Worm (Caenorhabditis elegans) whole organism, midembryonic: Measurements from ENCODE around the gene toca-2.

Source experiments
- flt-1 ChIP-seq: fragments of 200-800 bp; sonication (Bioruptor generic); IDR thresholded peaks from 2 replicates; pipeline ENCODE4 v1.3.6; 2022; ENCODE audit warnings: missing genetic modification characterization, missing compliant biosample characterization
- med-1 ChIP-seq: sonication (generic microtip); optimal IDR thresholded peaks from 2 replicates; lab custom pipeline; 2017; ENCODE audit warnings: missing genetic modification characterization, mild to moderate bottlenecking, missing compliant biosample characterization, antibody characterized with exemption, missing genetic modification reagents; ENCODE audit not compliant: insufficient read depth
- ref-1 ChIP-seq: fragments of 200-800 bp; sonication (Bioruptor generic); conservative IDR thresholded peaks from 2 replicates; pipeline ENCODE4 v1.3.6; 2022; ENCODE audit warnings: missing genetic modification reagents, missing genetic modification characterization, missing compliant biosample characterization
- tab-1 ChIP-seq: fragments of 200-800 bp; sonication (Bioruptor generic); IDR thresholded peaks from 2 replicates; pipeline ENCODE4 v1.3.6; 2022; ENCODE audit warnings: missing genetic modification characterization, missing compliant biosample characterization
- ztf-23 ChIP-seq: fragments of 200-800 bp; sonication (Bioruptor generic); IDR thresholded peaks from 2 replicates; pipeline ENCODE4 v1.3.6; 2022; ENCODE audit warnings: missing genetic modification reagents, missing genetic modification characterization, missing compliant biosample characterization
- ztf-29 ChIP-seq: fragments of 200-800 bp; sonication (Bioruptor generic); IDR thresholded peaks from 2 replicates; pipeline ENCODE4 v1.3.6; 2022; ENCODE audit warnings: missing genetic modification reagents, missing genetic modification characterization, missing compliant biosample characterization

DNA sequence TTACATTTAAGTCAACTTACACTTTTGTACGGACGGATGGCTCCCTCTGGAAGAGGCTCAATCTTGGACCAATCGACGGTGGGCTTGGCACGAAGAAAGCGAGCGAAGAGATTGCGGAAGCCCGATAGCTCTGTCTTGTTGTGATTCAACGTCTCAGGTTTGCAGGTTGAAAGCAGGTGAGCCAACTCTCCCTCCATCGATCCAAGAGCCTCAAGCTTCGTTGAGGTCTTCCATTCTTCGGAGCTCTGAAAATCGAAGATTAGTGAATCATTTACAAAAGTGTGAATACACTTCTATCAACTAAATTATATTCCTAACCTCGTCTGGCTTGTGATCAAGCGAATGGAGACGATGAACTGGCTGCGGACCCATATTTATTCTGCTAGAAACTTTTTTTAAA lies 10.1 kb downstream of the toca-2 start:
- TF ChIP-seq med-1, result no peak
- TF ChIP-seq ref-1 (GFP tag; lab: Robert Waterston, UW), result no peak
- TF ChIP-seq ztf-23 (GFP tag; lab: Robert Waterston, UW), result no peak
- TF ChIP-seq flt-1 (GFP tag; lab: Robert Waterston, UW), result no peak
- TF ChIP-seq ztf-29 (GFP tag; lab: Robert Waterston, UW), result no peak
- TF ChIP-seq tab-1 (GFP tag; lab: Robert Waterston, UW), result no peak
